Worm (Caenorhabditis elegans) whole organism, young adult: ENCODE measurements around the gene B0244.6.
A peak's percentile ranks its signal among the peaks of the same experiment; 100 is the strongest.

ENCODE experiments used
- F49E8.2 ChIP-seq: sonication (generic microtip); optimal IDR thresholded peaks from 3 replicates; lab custom pipeline; 2017; ENCODE audit warnings: missing genetic modification characterization, mild to moderate bottlenecking, missing compliant biosample characterization, antibody characterized with exemption, moderate library complexity; ENCODE audit not compliant: insufficient read depth
- T26A5.8 ChIP-seq: sonication (generic microtip); optimal IDR thresholded peaks from 2 replicates; lab custom pipeline; 2016; ENCODE audit warnings: missing genetic modification characterization, missing compliant biosample characterization
- attf-3 ChIP-seq: fragments of 200-800 bp; sonication (Bioruptor generic); conservative IDR thresholded peaks from 2 replicates; pipeline ENCODE4 v1.3.6; 2022; ENCODE audit warnings: missing genetic modification reagents, missing genetic modification characterization, missing compliant biosample characterization
- dpl-1 ChIP-seq: fragments of 150-350 bp; optimal IDR thresholded peaks from 2 replicates; lab custom pipeline; 2014; ENCODE audit warnings: missing biosample characterization, missing genetic modification reagents, missing genetic modification characterization
- lin-54 ChIP-seq: fragments of 200-800 bp; sonication (Bioruptor generic); optimal IDR thresholded peaks from 2 replicates; lab custom pipeline; 2018; ENCODE audit warnings: mild to moderate bottlenecking, missing genetic modification characterization, missing compliant biosample characterization
- snpc-4 ChIP-seq, 5 experiments: fragments of 150-350 bp in 1 of 5; sonication (generic microtip) in 4 of 5; optimal IDR thresholded peaks; 2 replicates each; lab custom pipeline; 2014 to 2018; ENCODE audit warnings: missing genetic modification characterization in 5 of 5, missing biosample characterization in 3 of 5, antibody characterized with exemption in 2 of 5, mild to moderate bottlenecking in 2 of 5, missing compliant biosample characterization in 2 of 5, missing genotype in 2 of 5, moderate library complexity in 2 of 5, missing genetic modification reagents in 1 of 5
- ztf-25 ChIP-seq: fragments of 200-800 bp; sonication (Bioruptor generic); IDR thresholded peaks from 2 replicates; pipeline ENCODE4 v1.3.6; 2022; ENCODE audit warnings: missing genetic modification reagents, missing genetic modification characterization, missing compliant biosample characterization

DNA sequence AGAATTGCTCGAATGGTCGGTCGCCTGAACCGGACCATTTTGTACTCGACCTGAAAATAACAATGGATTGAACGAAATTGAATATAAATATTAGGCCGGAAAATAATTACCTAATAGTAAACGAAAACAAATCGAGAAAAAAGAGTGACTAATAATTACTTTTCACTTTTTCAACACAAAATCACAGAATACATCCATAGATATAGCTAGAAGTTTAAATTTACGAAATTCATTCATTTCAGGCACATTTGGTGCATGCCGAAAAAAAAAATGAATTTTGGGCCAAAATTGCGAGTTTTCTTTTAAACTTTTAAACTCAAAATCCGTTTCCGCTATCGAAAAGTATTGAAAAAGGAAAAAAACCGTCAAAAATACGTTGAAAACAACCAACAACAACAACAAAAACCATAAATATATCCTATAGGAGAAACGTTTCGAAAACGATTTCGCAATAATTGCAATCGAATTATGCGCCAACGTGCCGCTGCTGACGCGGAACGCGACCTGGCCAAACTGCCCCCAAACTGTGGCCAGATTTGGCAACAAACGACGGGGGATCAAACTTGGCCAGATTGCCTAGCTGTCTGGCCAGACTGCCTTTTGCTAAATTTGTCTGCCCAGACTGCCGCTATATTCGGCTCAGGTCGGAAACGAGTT lies 47.6 kb downstream of the B0244.6 start, which contains the start of gene Y37B11A.3:
- TF ChIP-seq lin-54 (GFP tag; lab: Kevin White, UChicago) (peak; percentile 73), attf-3 (GFP tag; lab: Robert Waterston, UW) (0 out of 2 replicates have a peak, but pooled peaks have one; percentile 27), F49E8.2 (tag; lab: Kevin White, UChicago) (no peak), T26A5.8 (tag; lab: Kevin White, UChicago) (no peak), dpl-1 (GFP tag; lab: Kevin White, UChicago) (no peak), ztf-25 (no peak), snpc-4 (GFP tag; optimal IDR thresholded peaks at IDR 0.05; lab: Kevin White, UChicago) (no peak), snpc-4 (tag; optimal IDR thresholded peaks at IDR 0.05; lab: Kevin White, UChicago) (peak in 2 of 4 experiments; percentile 7 to 41)
